Worm (Caenorhabditis elegans): ENCODE measurements around the gene srh-271.
A peak's percentile ranks its signal among the peaks of the same experiment; 100 is the strongest.

Gene srh-271

DNA sequence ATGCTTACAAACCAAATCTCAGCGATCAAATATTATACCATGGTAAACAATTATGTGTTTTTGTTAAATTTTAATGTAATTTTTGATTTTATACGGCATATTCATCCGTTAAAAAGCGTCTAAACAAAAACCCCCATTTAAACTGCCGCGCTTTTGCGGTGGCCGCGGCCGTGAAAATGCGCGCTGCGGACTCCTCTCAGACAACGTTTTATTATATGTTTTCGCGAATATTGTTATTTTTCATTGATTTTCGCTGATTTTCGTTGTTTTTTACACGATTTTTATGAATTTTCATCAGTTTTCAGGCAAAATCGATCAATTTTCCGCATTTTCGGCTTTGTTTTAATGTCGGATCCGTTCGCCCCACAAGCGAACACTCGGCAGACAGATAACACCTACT lies 16.8 kb upstream of the srh-271 start, which contains the start of gene W02H5.19 (continued):
- TF ChIP-seq ets-4 (GFP tag; optimal IDR thresholded peaks at IDR 0.05) (no peak), pbrm-1 (GFP tag; IDR thresholded peaks at IDR 0.05) (peak; percentile 48; the same call in 1 of the 2 replicates), ztf-28 (GFP tag; IDR thresholded peaks at IDR 0.05) (0 out of 2 replicates have a peak, but pooled peaks have one; percentile 57), ekl-4 (GFP tag; IDR thresholded peaks at IDR 0.05) (0 out of 2 replicates have a peak, but pooled peaks have one; percentile 62), dpff-1 (tag; optimal IDR thresholded peaks at IDR 0.05) (no peak), F57A8.1 (GFP tag; optimal IDR thresholded peaks at IDR 0.05) (no peak), atf-7 (tag; optimal IDR thresholded peaks at IDR 0.05) (peak; percentile 21), hmg-20 (GFP tag; IDR thresholded peaks at IDR 0.05) (no peak; the same call in 1 of the 2 replicates), ceh-91 (GFP tag; IDR thresholded peaks at IDR 0.05) (peak; percentile 48; the same call in 1 of the 2 replicates), nfyb-1 (GFP tag; IDR thresholded peaks at IDR 0.05) (0 out of 2 replicates have a peak, but pooled peaks have one; percentile 47), ceh-27 (GFP tag; optimal IDR thresholded peaks at IDR 0.05) (peak; percentile 85), attf-5 (GFP tag; optimal IDR thresholded peaks at IDR 0.05) (peak; percentile 39), nfya-1 (tag; optimal IDR thresholded peaks at IDR 0.05; ENCODE audit: borderline replicate concordance, insufficient read depth) (no peak), ceh-79 (tag; optimal IDR thresholded peaks at IDR 0.05) (no peak), ztf-6 (GFP tag; IDR thresholded peaks at IDR 0.05) (no peak), nhr-179 (tag; optimal IDR thresholded peaks at IDR 0.05) (no peak), nhr-90 (tag; optimal IDR thresholded peaks at IDR 0.05) (no peak), T07F8.4 (tag; optimal IDR thresholded peaks at IDR 0.05) (no peak), lin-35 (GFP tag; optimal IDR thresholded peaks at IDR 0.05) (peak in 2 of 3 experiments; percentile 41 to 94), Y56A3A.18 (GFP tag; IDR thresholded peaks at IDR 0.05) (no peak), let-607 (tag; optimal IDR thresholded peaks at IDR 0.05) (peak in 1 of 2 experiments; percentile 55), rec-8 (tag; optimal IDR thresholded peaks at IDR 0.05) (peak; percentile 21 to 36), ztf-26 (tag; optimal IDR thresholded peaks at IDR 0.05) (no peak), Y67H2A.10 (GFP tag; conservative IDR thresholded peaks at IDR 0.05) (no peak), rpc-1 (optimal IDR thresholded peaks at IDR 0.05) (no peak), rpc-1 (tag; optimal IDR thresholded peaks at IDR 0.05) (no peak), B0336.3 (GFP tag; IDR thresholded peaks at IDR 0.05) (0 out of 2 replicates have a peak, but pooled peaks have one; percentile 18), repo-1 (tag; optimal IDR thresholded peaks at IDR 0.05) (no peak), zim-3 (tag; optimal IDR thresholded peaks at IDR 0.05) (no peak), him-1 (tag; optimal IDR thresholded peaks at IDR 0.05) (peak; percentile 42), chd-7 (tag; optimal IDR thresholded peaks at IDR 0.05) (peak; percentile 16), madf-10 (tag; optimal IDR thresholded peaks at IDR 0.05) (peak; percentile 42), akir-1 (GFP tag; optimal IDR thresholded peaks at IDR 0.05) (no peak), F52B5.7 (tag; optimal IDR thresholded peaks at IDR 0.05) (no peak), ztf-3 (GFP tag; optimal IDR thresholded peaks at IDR 0.05) (no peak), madf-8 (GFP tag; conservative IDR thresholded peaks at IDR 0.05) (peak; percentile 62), ceh-58 (GFP tag; IDR thresholded peaks at IDR 0.05) (no peak), F33H1.4 (GFP tag; IDR thresholded peaks at IDR 0.05) (peak; percentile 48; the same call in 1 of the 2 replicates), F23B12.7 (tag; optimal IDR thresholded peaks at IDR 0.05; ENCODE audit: insufficient read depth) (no peak), B0261.1 (tag; optimal IDR thresholded peaks at IDR 0.05) (no peak), lsl-1 (GFP tag; optimal IDR thresholded peaks at IDR 0.05) (peak; percentile 38), F57C9.4 (tag; optimal IDR thresholded peaks at IDR 0.05) (no peak), C06A6.2 (GFP tag; conservative IDR thresholded peaks at IDR 0.05) (no peak), hsf-1 (GFP tag; IDR thresholded peaks at IDR 0.05) (no peak), Y79H2A.3 (GFP tag; conservative IDR thresholded peaks at IDR 0.05) (no peak), hrde-1 (tag; optimal IDR thresholded peaks at IDR 0.05; ENCODE audit: borderline replicate concordance) (no peak), lsy-27 (tag; optimal IDR thresholded peaks at IDR 0.05; ENCODE audit: borderline replicate concordance, insufficient read depth) (no peak), F37B4.10 (GFP tag; IDR thresholded peaks at IDR 0.05) (no peak)
